Worm (Caenorhabditis elegans): ENCODE measurements around the gene irld-34.

DNA sequence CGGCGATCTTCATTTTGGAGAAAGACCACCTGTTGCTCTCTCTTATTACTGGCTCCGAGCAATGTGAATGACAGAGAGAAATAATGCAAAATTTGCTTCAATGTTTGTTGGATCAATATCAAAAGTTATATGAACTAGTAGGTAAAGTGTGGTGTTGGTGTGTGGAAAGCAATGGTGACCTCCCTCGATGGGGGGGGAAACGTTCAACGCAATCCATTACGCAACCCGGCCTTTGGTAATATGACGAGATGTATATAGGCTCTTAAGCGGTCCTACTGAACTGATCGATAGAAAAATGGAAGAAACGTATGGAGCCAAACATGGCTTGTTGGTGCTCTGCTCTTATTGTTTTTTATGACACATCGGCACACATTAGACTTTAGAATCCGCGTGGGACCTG, 45.1 kb upstream of the irld-34 start:
- TF ChIP-seq blmp-1 (tag; optimal IDR thresholded peaks at IDR 0.05): no peak
- TF ChIP-seq nhr-28 (tag; optimal IDR thresholded peaks at IDR 0.05): no peak
- no peak for TF ChIP-seq pha-4 (tag; optimal IDR thresholded peaks at IDR 0.05)
- TF ChIP-seq nhr-237 (tag; optimal IDR thresholded peaks at IDR 0.05): no peak
- TF ChIP-seq sem-2 (GFP tag; optimal IDR thresholded peaks at IDR 0.05): no peak
- TF ChIP-seq ceh-43 (GFP tag; optimal IDR thresholded peaks at IDR 0.05): no peak
- TF ChIP-seq unc-62 (GFP tag; optimal IDR thresholded peaks at IDR 0.05): no peak
- peak; percentile 63 for TF ChIP-seq nhr-2 (tag; optimal IDR thresholded peaks at IDR 0.05)
- no peak for TF ChIP-seq lsy-2 (tag; optimal IDR thresholded peaks at IDR 0.05)
